Fruit fly (Drosophila melanogaster): Measurements from ENCODE around the gene CG6661.
A peak's percentile ranks its signal among the peaks of the same experiment; 100 is the strongest.

CG6661 gene

dm6 chr3L:14049620-14050253 lies 15.2 kb downstream of the CG6661 start, which contains the start of gene Neurl4 (continued):
- TF ChIP-seq Lhr (GFP tag; optimal IDR thresholded peaks at IDR 0.05) (peak; percentile 45), CG13775 (GFP tag; optimal IDR thresholded peaks at IDR 0.05) (peak; percentile 69), CG11093 (GFP tag; IDR thresholded peaks at IDR 0.05) (no peak), CG12219 (GFP tag; optimal IDR thresholded peaks at IDR 0.05) (peak; percentile 75), Rx (GFP tag; IDR thresholded peaks at IDR 0.05) (0 out of 2 replicates have a peak, but pooled peaks have one; percentile 16), CG8944 (GFP tag; optimal IDR thresholded peaks at IDR 0.05) (peak; percentile 67), Mes4 (GFP tag; optimal IDR thresholded peaks at IDR 0.05) (peak; percentile 64), CG2889 (GFP tag; IDR thresholded peaks at IDR 0.05) (peak; percentile 64; the same call in 2 of the 3 replicates), CG13624 (GFP tag; optimal IDR thresholded peaks at IDR 0.05) (peak; percentile 69), bigmax (GFP tag; optimal IDR thresholded peaks at IDR 0.05) (no peak), Blimp-1 (GFP tag; optimal IDR thresholded peaks at IDR 0.05) (no peak), CG3995 (GFP tag; optimal IDR thresholded peaks at IDR 0.05) (peak; percentile 72), pan (optimal IDR thresholded peaks at IDR 0.05) (no peak), pan (GFP tag; optimal IDR thresholded peaks at IDR 0.05 in 1 of 2, IDR thresholded peaks at IDR 0.05 in 1 of 2) (peak in 1 of 2 experiments; percentile 63), Stat92E (GFP tag; optimal IDR thresholded peaks at IDR 0.05) (no peak), CG13894 (tag; optimal IDR thresholded peaks at IDR 0.05) (no peak), da (GFP tag; optimal IDR thresholded peaks at IDR 0.05) (peak; percentile 28), CG33557 (GFP tag; optimal IDR thresholded peaks at IDR 0.05) (peak; percentile 75), CG1792 (GFP tag; optimal IDR thresholded peaks at IDR 0.05) (no peak), CG31388 (GFP tag; optimal IDR thresholded peaks at IDR 0.05) (no peak), CG9727 (GFP tag; optimal IDR thresholded peaks at IDR 0.05) (peak; percentile 68), Optix (GFP tag; IDR thresholded peaks at IDR 0.05) (no peak), klu (GFP tag; IDR thresholded peaks at IDR 0.05) (no peak), CG17568 (GFP tag; optimal IDR thresholded peaks at IDR 0.05) (no peak), CoRest (tag; optimal IDR thresholded peaks at IDR 0.05) (peak; percentile 82), Adf1 (GFP tag; IDR thresholded peaks at IDR 0.05) (peak; percentile 21), CG43689 (GFP tag; IDR thresholded peaks at IDR 0.05) (no peak), scrt (GFP tag; optimal IDR thresholded peaks at IDR 0.05) (no peak), CG8359 (GFP tag; optimal IDR thresholded peaks at IDR 0.05; ENCODE audit: borderline replicate concordance) (no peak), psq (GFP tag; optimal IDR thresholded peaks at IDR 0.05) (peak; percentile 34), CG17359 (tag; optimal IDR thresholded peaks at IDR 0.05) (peak; percentile 78), Dfd (GFP tag; optimal IDR thresholded peaks at IDR 0.05) (no peak), CG6765 (GFP tag; optimal IDR thresholded peaks at IDR 0.05) (peak; percentile 67), p53 (GFP tag; optimal IDR thresholded peaks at IDR 0.05) (no peak), vnd (GFP tag; IDR thresholded peaks at IDR 0.05; ENCODE audit: partially characterized antibody) (no peak), disco-r (GFP tag; optimal IDR thresholded peaks at IDR 0.05) (no peak), CG7839 (tag; optimal IDR thresholded peaks at IDR 0.05) (peak; percentile 81), CG15269 (tag; optimal IDR thresholded peaks at IDR 0.05) (no peak), Ssrp (tag; optimal IDR thresholded peaks at IDR 0.05) (peak; percentile 80), fu2 (GFP tag; optimal IDR thresholded peaks at IDR 0.05) (peak; percentile 66), CG1647 (GFP tag; optimal IDR thresholded peaks at IDR 0.05) (no peak), CG11398 (GFP tag; optimal IDR thresholded peaks at IDR 0.05) (peak; percentile 61), wor (GFP tag; IDR thresholded peaks at IDR 0.05) (peak; percentile 43; the same call in 1 of the 2 replicates), Asciz (GFP tag; optimal IDR thresholded peaks at IDR 0.05) (no peak), CG11085 (GFP tag; IDR thresholded peaks at IDR 0.05) (no peak), CG17612 (GFP tag; IDR thresholded peaks at IDR 0.05) (no peak), stwl (tag; optimal IDR thresholded peaks at IDR 0.05) (peak; percentile 28), CG15514 (GFP tag; optimal IDR thresholded peaks at IDR 0.05) (no peak), Abd-B (GFP tag; optimal IDR thresholded peaks at IDR 0.05) (peak; percentile 62), Fer1 (GFP tag; optimal IDR thresholded peaks at IDR 0.05) (no peak)
